Worm (Caenorhabditis elegans) whole organism, L1 larva: ENCODE measurements around the gene ufl-1.

Source experiments
- lin-13 ChIP-seq: fragments of 150-350 bp; optimal IDR thresholded peaks from 2 replicates; lab custom pipeline; 2014; ENCODE audit warnings: missing biosample characterization, missing genetic modification reagents, missing genetic modification characterization
- mdl-1 ChIP-seq, 2 experiments: fragments of 150-350 bp; optimal IDR thresholded peaks; 2 replicates each; lab custom pipeline; 2014 to 2017; ENCODE audit warnings: missing biosample characterization in 2 of 2, missing genetic modification characterization in 2 of 2, inconsistent platforms in 1 of 2
- nhr-71 ChIP-seq: sonication (generic microtip); optimal IDR thresholded peaks from 2 replicates; lab custom pipeline; 2016; ENCODE audit warnings: mild to moderate bottlenecking, missing genetic modification characterization, moderate library complexity, missing compliant biosample characterization
- nhr-77 ChIP-seq: fragments of 150-350 bp; optimal IDR thresholded peaks from 2 replicates; lab custom pipeline; 2014; ENCODE audit warnings: missing biosample characterization, missing genetic modification characterization
- pag-3 ChIP-seq: sonication (generic microtip); optimal IDR thresholded peaks from 2 replicates; lab custom pipeline; 2017; ENCODE audit warnings: missing genetic modification characterization, mild to moderate bottlenecking, missing compliant biosample characterization, antibody characterized with exemption, borderline replicate concordance; ENCODE audit not compliant: insufficient read depth
- snpc-4 ChIP-seq: fragments of 150-350 bp; optimal IDR thresholded peaks from 2 replicates; lab custom pipeline; 2014; ENCODE audit warnings: missing biosample characterization, missing genetic modification characterization
- zag-1 ChIP-seq: fragments of 150-350 bp; optimal IDR thresholded peaks from 2 replicates; lab custom pipeline; 2014; ENCODE audit warnings: missing biosample characterization, missing genetic modification characterization

- TF ChIP-seq lin-13 (GFP tag; lab: Kevin White, UChicago) (peak; percentile 48), zag-1 (tag; lab: Kevin White, UChicago) (no peak), nhr-77 (tag; lab: Kevin White, UChicago) (peak; percentile 43), mdl-1 (tag; optimal IDR thresholded peaks at IDR 0.05; lab: Kevin White, UChicago) (peak in 1 of 2 experiments; percentile 86), snpc-4 (tag; lab: Kevin White, UChicago) (peak; percentile 27), nhr-71 (peak; percentile 91), pag-3 (no peak)
Observed at ce11 chrIV:7047762-7048178, 11.1 kb upstream of the ufl-1 start.
